Worm (Caenorhabditis elegans): Measurements from ENCODE around the gene mdl-1.

ce11 chrX:6744537-6744936 is 2.4 kb downstream of the mdl-1 start:
- TF ChIP-seq him-1 (tag; optimal IDR thresholded peaks at IDR 0.05), result no peak
- no peak for TF ChIP-seq dao-5 (tag; optimal IDR thresholded peaks at IDR 0.05)
- TF ChIP-seq W03F9.2 (tag; optimal IDR thresholded peaks at IDR 0.05), result peak; percentile 1
